Worm (Caenorhabditis elegans) whole organism, L3 larva: Measurements from ENCODE around the gene F35H8.4.

Source experiments
- R02D3.7 ChIP-seq: fragments of 150-350 bp; optimal IDR thresholded peaks from 2 replicates; lab custom pipeline; 2014; ENCODE audit warnings: missing biosample characterization, missing genetic modification characterization
- ZK546.5 ChIP-seq: sonication (generic microtip); optimal IDR thresholded peaks from 2 replicates; lab custom pipeline; 2017; ENCODE audit warnings: missing biosample characterization, missing genetic modification characterization
- ama-1 ChIP-seq: fragments of 150-350 bp; optimal IDR thresholded peaks from 2 replicates; lab custom pipeline; 2018
- ceh-16 ChIP-seq: sonication (generic microtip); optimal IDR thresholded peaks from 2 replicates; lab custom pipeline; 2017; ENCODE audit warnings: missing biosample characterization, missing genetic modification characterization
- ceh-9 ChIP-seq: sonication (generic microtip); optimal IDR thresholded peaks from 2 replicates; lab custom pipeline; 2018; ENCODE audit warnings: missing biosample characterization, missing genetic modification characterization
- daf-12 ChIP-seq: fragments of 150-350 bp; optimal IDR thresholded peaks from 2 replicates; lab custom pipeline; 2014; ENCODE audit warnings: missing biosample characterization, missing genetic modification reagents, missing genetic modification characterization
- egl-27 ChIP-seq: sonication (generic microtip); optimal IDR thresholded peaks from 4 replicates; lab custom pipeline; 2017; ENCODE audit warnings: missing biosample characterization, missing genetic modification reagents, missing genetic modification characterization
- egl-5 ChIP-seq: fragments of 150-350 bp; optimal IDR thresholded peaks from 2 replicates; lab custom pipeline; 2017; ENCODE audit warnings: missing biosample characterization, missing genetic modification reagents, missing genetic modification characterization, inconsistent platforms
- elt-1 ChIP-seq: fragments of 150-350 bp; optimal IDR thresholded peaks from 2 replicates; lab custom pipeline; 2014; ENCODE audit warnings: missing biosample characterization, missing genetic modification characterization
- elt-2 ChIP-seq: sonication (generic microtip); optimal IDR thresholded peaks from 2 replicates; lab custom pipeline; 2016; ENCODE audit warnings: missing genetic modification reagents, mild to moderate bottlenecking, missing genetic modification characterization, missing compliant biosample characterization
- elt-3 ChIP-seq, 3 experiments: fragments of 150-350 bp in 1 of 3; sonication (generic microtip) in 2 of 3; optimal IDR thresholded peaks; 2 replicates in 2 of 3; 4 replicates in 1 of 3; lab custom pipeline; 2014 to 2017; ENCODE audit warnings: missing biosample characterization in 3 of 3, missing genetic modification characterization in 3 of 3
- eor-1 ChIP-seq, 2 experiments: fragments of 150-350 bp; optimal IDR thresholded peaks; 2 replicates each; lab custom pipeline; 2014 to 2018; ENCODE audit warnings: missing biosample characterization in 2 of 2, missing genetic modification characterization in 2 of 2
- fkh-2 ChIP-seq: fragments of 150-350 bp; optimal IDR thresholded peaks from 2 replicates; lab custom pipeline; 2014; ENCODE audit warnings: missing biosample characterization, missing genetic modification reagents, missing genetic modification characterization
- fos-1 ChIP-seq: fragments of 150-350 bp; optimal IDR thresholded peaks from 2 replicates; lab custom pipeline; 2014; ENCODE audit warnings: missing biosample characterization, missing genetic modification characterization
- lin-15B ChIP-seq: fragments of 150-350 bp; optimal IDR thresholded peaks from 2 replicates; lab custom pipeline; 2014; ENCODE audit warnings: missing biosample characterization, missing genetic modification characterization
- lin-39 ChIP-seq: fragments of 150-350 bp; optimal IDR thresholded peaks from 2 replicates; lab custom pipeline; 2018; ENCODE audit warnings: missing biosample characterization, missing genetic modification reagents, missing genetic modification characterization
- lsy-12 ChIP-seq: sonication (generic microtip); optimal IDR thresholded peaks from 2 replicates; lab custom pipeline; 2016; ENCODE audit warnings: mild to moderate bottlenecking, missing genetic modification characterization, missing compliant biosample characterization
- mdl-1 ChIP-seq: fragments of 150-350 bp; optimal IDR thresholded peaks from 2 replicates; lab custom pipeline; 2014; ENCODE audit warnings: missing biosample characterization, missing genetic modification characterization
- mml-1 ChIP-seq: fragments of 150-350 bp; sonication (generic microtip); optimal IDR thresholded peaks from 3 replicates; lab custom pipeline; 2014; ENCODE audit warnings: missing biosample characterization, missing genetic modification characterization
- nfya-1 ChIP-seq: sonication (generic microtip); optimal IDR thresholded peaks from 2 replicates; lab custom pipeline; 2017; ENCODE audit warnings: missing genetic modification characterization, mild to moderate bottlenecking, missing compliant biosample characterization, antibody characterized with exemption, moderate library complexity; ENCODE audit not compliant: insufficient read depth
- nhr-11 ChIP-seq: fragments of 150-350 bp; optimal IDR thresholded peaks from 2 replicates; lab custom pipeline; 2014; ENCODE audit warnings: missing biosample characterization, missing genetic modification characterization
- nhr-12 ChIP-seq: fragments of 150-350 bp; optimal IDR thresholded peaks from 2 replicates; lab custom pipeline; 2014; ENCODE audit warnings: missing biosample characterization, missing genetic modification characterization
- nhr-23 ChIP-seq: fragments of 150-350 bp; optimal IDR thresholded peaks from 2 replicates; lab custom pipeline; 2014; ENCODE audit warnings: missing biosample characterization, missing genetic modification reagents, missing genetic modification characterization
- nhr-237 ChIP-seq: fragments of 150-350 bp; optimal IDR thresholded peaks from 2 replicates; lab custom pipeline; 2014; ENCODE audit warnings: missing biosample characterization, missing genetic modification characterization
- nhr-25 ChIP-seq: sonication (generic microtip); optimal IDR thresholded peaks from 2 replicates; lab custom pipeline; 2017; ENCODE audit warnings: missing biosample characterization, missing genetic modification characterization
- nhr-28 ChIP-seq: fragments of 150-350 bp; optimal IDR thresholded peaks from 2 replicates; lab custom pipeline; 2014; ENCODE audit warnings: missing biosample characterization, missing genetic modification characterization
- nhr-43 ChIP-seq: sonication (generic microtip); optimal IDR thresholded peaks from 2 replicates; lab custom pipeline; 2016; ENCODE audit warnings: mild to moderate bottlenecking, missing genetic modification characterization, missing compliant biosample characterization; ENCODE audit not compliant: poor library complexity, severe bottlenecking
- nhr-67 ChIP-seq: fragments of 150-350 bp; optimal IDR thresholded peaks from 2 replicates; lab custom pipeline; 2014; ENCODE audit warnings: missing biosample characterization, missing genetic modification characterization
- nhr-76 ChIP-seq: fragments of 150-350 bp; sonication (generic microtip); optimal IDR thresholded peaks from 5 replicates; lab custom pipeline; 2014; ENCODE audit warnings: missing biosample characterization, missing genetic modification characterization
- pha-4 ChIP-seq: fragments of 150-350 bp; optimal IDR thresholded peaks from 2 replicates; lab custom pipeline; 2014; ENCODE audit warnings: missing biosample characterization, missing genetic modification reagents, missing genetic modification characterization
- pqm-1 ChIP-seq: fragments of 150-350 bp; optimal IDR thresholded peaks from 2 replicates; lab custom pipeline; 2017; ENCODE audit warnings: missing biosample characterization, missing genetic modification characterization, inconsistent platforms
- sea-2 ChIP-seq: fragments of 150-350 bp; sonication (generic microtip); optimal IDR thresholded peaks from 4 replicates; lab custom pipeline; 2014; ENCODE audit warnings: missing biosample characterization, missing genetic modification reagents, missing genetic modification characterization
- skn-1 ChIP-seq: fragments of 150-350 bp; optimal IDR thresholded peaks from 2 replicates; lab custom pipeline; 2014; ENCODE audit warnings: missing biosample characterization, missing genetic modification characterization
- snpc-4 ChIP-seq: fragments of 150-350 bp; optimal IDR thresholded peaks from 2 replicates; lab custom pipeline; 2014; ENCODE audit warnings: missing biosample characterization, missing genetic modification characterization
- tbx-2 ChIP-seq: sonication (generic microtip); optimal IDR thresholded peaks from 2 replicates; lab custom pipeline; 2016; ENCODE audit warnings: mild to moderate bottlenecking, missing genetic modification characterization, missing compliant biosample characterization
- unc-39 ChIP-seq: sonication (generic microtip); optimal IDR thresholded peaks from 4 replicates; lab custom pipeline; 2017; ENCODE audit warnings: missing biosample characterization, missing genetic modification characterization
- unc-62 ChIP-seq: fragments of 150-350 bp; sonication (generic microtip); optimal IDR thresholded peaks from 4 replicates; lab custom pipeline; 2014; ENCODE audit warnings: missing biosample characterization, missing genetic modification reagents, missing genetic modification characterization
- zag-1 ChIP-seq: fragments of 150-350 bp; optimal IDR thresholded peaks from 2 replicates; lab custom pipeline; 2014; ENCODE audit warnings: missing biosample characterization, missing genetic modification characterization
- ztf-11 ChIP-seq: fragments of 150-350 bp; optimal IDR thresholded peaks from 2 replicates; lab custom pipeline; 2014; ENCODE audit warnings: missing biosample characterization, missing genetic modification characterization
- ztf-4 ChIP-seq: fragments of 150-350 bp; optimal IDR thresholded peaks from 2 replicates; lab custom pipeline; 2014; ENCODE audit warnings: missing biosample characterization, missing genetic modification characterization

The F35H8.4 gene

ce11 chrII:9551536-9551935 lies 8.3 kb downstream of the F35H8.4 start, which contains the start of gene F35H8.12:
TSS of gene F35H8.12 (plus strand) at chrII:9551836.
- TF ChIP-seq nhr-237 (tag; lab: Kevin White, UChicago) (no peak), nhr-12 (tag; lab: Kevin White, UChicago) (no peak), nhr-67 (tag; lab: Kevin White, UChicago) (no peak), unc-39 (tag; lab: Kevin White, UChicago) (no peak), nhr-25 (tag; lab: Kevin White, UChicago) (no peak), unc-62 (no peak), zag-1 (tag; lab: Kevin White, UChicago) (no peak), ceh-9 (no peak), pha-4 (tag; lab: Kevin White, UChicago) (no peak), ztf-11 (tag; lab: Kevin White, UChicago) (no peak), lin-39 (no peak), nfya-1 (no peak), nhr-43 (tag; lab: Kevin White, UChicago) (no peak), pqm-1 (tag; lab: Kevin White, UChicago) (no peak), ZK546.5 (tag; lab: Kevin White, UChicago) (no peak)

- no peak for TF ChIP-seq nhr-76
- no peak for TF ChIP-seq fos-1
- TF ChIP-seq pqm-1 (tag; lab: Kevin White, UChicago), result no peak
- no peak for TF ChIP-seq elt-2 (tag; lab: Kevin White, UChicago)
- no peak for TF ChIP-seq mml-1
- TF ChIP-seq ceh-16 (tag; lab: Kevin White, UChicago), result no peak
- no peak for TF ChIP-seq nhr-11 (tag; lab: Kevin White, UChicago)
- TF ChIP-seq ama-1, result no peak
- no peak for TF ChIP-seq zag-1 (tag; lab: Kevin White, UChicago)
- no peak for TF ChIP-seq skn-1 (tag; lab: Kevin White, UChicago)
- no peak for TF ChIP-seq nhr-43 (tag; lab: Kevin White, UChicago)
- TF ChIP-seq egl-27 (tag; lab: Kevin White, UChicago), result no peak
- TF ChIP-seq eor-1 (tag; optimal IDR thresholded peaks at IDR 0.05; lab: Kevin White, UChicago), result no peak
- no peak for TF ChIP-seq sea-2 (GFP tag; lab: Kevin White, UChicago)
- TF ChIP-seq ceh-9, result no peak
- TF ChIP-seq, all 47 proteins: peak for 0
Observed at ce11 chrII:9550718-9551117, 9.1 kb downstream of the F35H8.4 start, which contains the start of gene sra-6. TSS of gene sra-6 (minus strand) at chrII:9550818.

ce11 chrII:9544386-9544785 lies 15.4 kb downstream of the F35H8.4 start, which contains the start of gene sra-7:
TSS of gene sra-7 (plus strand) at chrII:9544686.
- no peak for TF ChIP-seq snpc-4 (tag; lab: Kevin White, UChicago)
- TF ChIP-seq ceh-9, result no peak
- no peak for TF ChIP-seq fos-1
- TF ChIP-seq mdl-1, result no peak
- TF ChIP-seq ztf-11 (tag; lab: Kevin White, UChicago), result no peak
- TF ChIP-seq unc-62, result no peak
- TF ChIP-seq daf-12 (tag; lab: Kevin White, UChicago), result no peak

- TF ChIP-seq mml-1, result no peak
- TF ChIP-seq nhr-12 (tag; lab: Kevin White, UChicago), result no peak
- no peak for TF ChIP-seq R02D3.7 (tag; lab: Kevin White, UChicago)
- no peak for TF ChIP-seq snpc-4 (tag; lab: Kevin White, UChicago)
- no peak for TF ChIP-seq ceh-16 (tag; lab: Kevin White, UChicago)
- TF ChIP-seq lin-39, result no peak
- no peak for TF ChIP-seq elt-2 (tag; lab: Kevin White, UChicago)
- TF ChIP-seq sea-2 (GFP tag; lab: Kevin White, UChicago), result no peak
- no peak for TF ChIP-seq tbx-2 (tag; lab: Kevin White, UChicago)
- TF ChIP-seq fkh-2 (tag; lab: Kevin White, UChicago), result no peak
- TF ChIP-seq nhr-28 (tag; lab: Kevin White, UChicago), result no peak
- no peak for TF ChIP-seq zag-1 (tag; lab: Kevin White, UChicago)
- TF ChIP-seq elt-1 (tag; lab: Kevin White, UChicago), result no peak
Observed at ce11 chrII:9542785-9543184, 17.0 kb downstream of the F35H8.4 start, which contains the start of gene sra-4. TSS of gene sra-4 (minus strand) at chrII:9542885.

- no peak for TF ChIP-seq unc-62
- no peak for TF ChIP-seq elt-3 (tag; optimal IDR thresholded peaks at IDR 0.05; lab: Kevin White, UChicago)
- TF ChIP-seq nfya-1, result no peak
- no peak for TF ChIP-seq nhr-23
- no peak for TF ChIP-seq sea-2 (GFP tag; lab: Kevin White, UChicago)
- TF ChIP-seq nhr-43 (tag; lab: Kevin White, UChicago), result no peak
- no peak for TF ChIP-seq lsy-12 (tag; lab: Kevin White, UChicago)
- no peak for TF ChIP-seq egl-27 (tag; lab: Kevin White, UChicago)
- TF ChIP-seq fkh-2 (tag; lab: Kevin White, UChicago), result no peak
- no peak for TF ChIP-seq daf-12 (tag; lab: Kevin White, UChicago)
- no peak for TF ChIP-seq ama-1
- no peak for TF ChIP-seq tbx-2 (tag; lab: Kevin White, UChicago)
- no peak for TF ChIP-seq fos-1
- TF ChIP-seq ztf-4 (tag; lab: Kevin White, UChicago), result no peak
- TF ChIP-seq egl-5 (tag; lab: Kevin White, UChicago), result no peak
- no peak for TF ChIP-seq R02D3.7 (tag; lab: Kevin White, UChicago)
- no peak for TF ChIP-seq ceh-16 (tag; lab: Kevin White, UChicago)
- TF ChIP-seq mml-1, result no peak
- TF ChIP-seq lin-15B (tag; lab: Kevin White, UChicago), result no peak
Observed at ce11 chrII:9540723-9541122, 19.1 kb downstream of the F35H8.4 start, which contains the start of gene sra-3. TSS of gene sra-3 (minus strand) at chrII:9540823.
